Fruit fly (Drosophila melanogaster) whole organism, prepupa: ENCODE results near the gene ABCB7.

Source experiments
- Blimp-1 ChIP-seq: fragments of 200-800 bp; sonication (Bioruptor generic); optimal IDR thresholded peaks from 3 replicates; lab custom pipeline; 2017; ENCODE audit warnings: missing biosample characterization, missing genetic modification characterization, mild to moderate bottlenecking, moderate library complexity, missing genetic modification reagents
- CG11902 ChIP-seq: fragments of 200-800 bp; sonication (Bioruptor generic); optimal IDR thresholded peaks from 3 replicates; lab custom pipeline; 2016; ENCODE audit warnings: missing biosample characterization, missing genetic modification characterization
- CG16779 ChIP-seq: fragments of 200-800 bp; sonication (Bioruptor generic); optimal IDR thresholded peaks from 3 replicates; lab custom pipeline; 2017; ENCODE audit warnings: missing biosample characterization, mild to moderate bottlenecking, missing genetic modification characterization
- CG34406 ChIP-seq: fragments of 200-800 bp; sonication (Bioruptor generic); optimal IDR thresholded peaks from 3 replicates; lab custom pipeline; 2016; ENCODE audit warnings: missing biosample characterization, missing genetic modification characterization
- CG3919 ChIP-seq: fragments of 200-800 bp; sonication (Bioruptor generic); optimal IDR thresholded peaks from 3 replicates; lab custom pipeline; 2016; ENCODE audit warnings: missing biosample characterization, missing genetic modification characterization
- CG6163 ChIP-seq: fragments of 200-800 bp; sonication (Bioruptor generic); IDR thresholded peaks from 3 replicates; pipeline ENCODE4 v1.3.6; 2022; ENCODE audit warnings: missing biosample characterization, missing genetic modification characterization
- CG6276 ChIP-seq: fragments of 200-800 bp; sonication (Bioruptor generic); optimal IDR thresholded peaks from 2 replicates; lab custom pipeline; 2017; ENCODE audit warnings: missing biosample characterization, mild to moderate bottlenecking, missing genetic modification characterization
- CG6792 ChIP-seq: fragments of 200-800 bp; sonication (Bioruptor generic); optimal IDR thresholded peaks from 3 replicates; lab custom pipeline; 2016; ENCODE audit warnings: missing biosample characterization, missing genetic modification characterization
- CG6808 ChIP-seq: fragments of 200-800 bp; sonication (Bioruptor generic); optimal IDR thresholded peaks from 3 replicates; lab custom pipeline; 2017; ENCODE audit warnings: missing biosample characterization, missing genetic modification characterization, mild to moderate bottlenecking, moderate library complexity, missing genetic modification reagents
- CG6854 ChIP-seq: fragments of 200-800 bp; sonication (Bioruptor generic); optimal IDR thresholded peaks from 2 replicates; lab custom pipeline; 2017; ENCODE audit warnings: missing biosample characterization, mild to moderate bottlenecking, missing genetic modification characterization
- CG7368 ChIP-seq: fragments of 200-800 bp; sonication (Bioruptor generic); optimal IDR thresholded peaks from 3 replicates; lab custom pipeline; 2016; ENCODE audit warnings: missing biosample characterization, missing genetic modification characterization
- CG8119 ChIP-seq: fragments of 200-800 bp; sonication (Bioruptor generic); IDR thresholded peaks from 3 replicates; pipeline ENCODE4 v1.3.6; 2022; ENCODE audit warnings: missing biosample characterization, missing genetic modification characterization
- CG9139 ChIP-seq: fragments of 200-800 bp; sonication (Bioruptor generic); optimal IDR thresholded peaks from 3 replicates; lab custom pipeline; 2017; ENCODE audit warnings: missing biosample characterization, mild to moderate bottlenecking, missing genetic modification characterization
- Eip75B ChIP-seq: fragments of 200-800 bp; sonication (Bioruptor generic); optimal IDR thresholded peaks from 3 replicates; lab custom pipeline; 2016; ENCODE audit warnings: missing biosample characterization, missing genetic modification characterization
- Eip78C ChIP-seq: fragments of 200-800 bp; sonication (Bioruptor generic); peaks from one replicate; lab custom pipeline; 2016; ENCODE audit warnings: missing biosample characterization, missing genetic modification characterization
- Eip93F ChIP-seq: fragments of 200-800 bp; sonication (Bioruptor generic); optimal IDR thresholded peaks from 2 replicates; lab custom pipeline; 2016; ENCODE audit warnings: missing biosample characterization, mild to moderate bottlenecking, missing genetic modification characterization
- Ets21C ChIP-seq: fragments of 200-800 bp; sonication (Bioruptor generic); optimal IDR thresholded peaks from 3 replicates; lab custom pipeline; 2016; ENCODE audit warnings: missing biosample characterization, missing genetic modification characterization
- Ets96B ChIP-seq: fragments of 200-800 bp; optimal IDR thresholded peaks from 2 replicates; lab custom pipeline; 2019; ENCODE audit warnings: missing biosample characterization, mild to moderate bottlenecking, missing genetic modification characterization, moderate library complexity
- Hr4 ChIP-seq: fragments of 200-800 bp; sonication (Bioruptor generic); optimal IDR thresholded peaks from 3 replicates; lab custom pipeline; 2016; ENCODE audit warnings: missing biosample characterization, missing genetic modification characterization
- Lpt ChIP-seq: fragments of 200-800 bp; sonication (Bioruptor generic); optimal IDR thresholded peaks from 3 replicates; lab custom pipeline; 2016; ENCODE audit warnings: missing biosample characterization, missing genetic modification characterization
- Sox14 ChIP-seq: fragments of 200-800 bp; sonication (Bioruptor generic); optimal IDR thresholded peaks from 3 replicates; lab custom pipeline; 2016; ENCODE audit warnings: missing biosample characterization, missing genetic modification characterization
- achi ChIP-seq: fragments of 200-800 bp; sonication (Bioruptor generic); optimal IDR thresholded peaks from 3 replicates; lab custom pipeline; 2016; ENCODE audit warnings: missing biosample characterization, missing genetic modification characterization
- dsx ChIP-seq: fragments of 200-800 bp; optimal IDR thresholded peaks from 3 replicates; lab custom pipeline; 2019; ENCODE audit warnings: missing biosample characterization, mild to moderate bottlenecking, missing genetic modification characterization, moderate library complexity; ENCODE audit not compliant: poor library complexity, severe bottlenecking
- eg ChIP-seq: fragments of 200-800 bp; sonication (Bioruptor generic); IDR thresholded peaks from 3 replicates; pipeline ENCODE4 v1.3.6; 2022; ENCODE audit warnings: missing biosample characterization, missing genetic modification characterization
- fd59A ChIP-seq: fragments of 200-800 bp; sonication (Bioruptor generic); optimal IDR thresholded peaks from 2 replicates; lab custom pipeline; 2017; ENCODE audit warnings: missing biosample characterization, mild to moderate bottlenecking, missing genetic modification characterization, missing genetic modification reagents
- fkh ChIP-seq: fragments of 200-800 bp; sonication (Bioruptor generic); optimal IDR thresholded peaks from 3 replicates; lab custom pipeline; 2017; ENCODE audit warnings: missing biosample characterization, mild to moderate bottlenecking, missing genetic modification characterization, moderate library complexity
- lz ChIP-seq: fragments of 200-800 bp; sonication (Bioruptor generic); optimal IDR thresholded peaks from 3 replicates; lab custom pipeline; 2016; ENCODE audit warnings: missing biosample characterization, missing genetic modification characterization
- salr ChIP-seq, 2 experiments: fragments of 200-800 bp; sonication (Bioruptor generic); optimal IDR thresholded peaks; 3 replicates each; lab custom pipeline; 2016 to 2018; ENCODE audit warnings: missing biosample characterization in 2 of 2, missing genetic modification characterization in 2 of 2, mild to moderate bottlenecking in 1 of 2
- spab ChIP-seq: fragments of 200-800 bp; sonication (Bioruptor generic); optimal IDR thresholded peaks from 2 replicates; lab custom pipeline; 2017; ENCODE audit warnings: missing biosample characterization, mild to moderate bottlenecking, missing genetic modification characterization, missing genetic modification reagents
- ss ChIP-seq, 2 experiments: fragments of 200-800 bp; sonication (Bioruptor generic); optimal IDR thresholded peaks; 2 replicates in 1 of 2; 3 replicates in 1 of 2; lab custom pipeline; 2017 to 2018; ENCODE audit warnings: mild to moderate bottlenecking in 2 of 2, missing biosample characterization in 2 of 2, missing genetic modification characterization in 2 of 2, moderate library complexity in 1 of 2
- svp ChIP-seq: fragments of 200-800 bp; sonication (Bioruptor generic); peaks from one replicate; lab custom pipeline; 2016; ENCODE audit warnings: missing biosample characterization, missing genetic modification characterization
- topi ChIP-seq: fragments of 200-800 bp; sonication (Bioruptor generic); optimal IDR thresholded peaks from 3 replicates; lab custom pipeline; 2016; ENCODE audit warnings: missing biosample characterization, missing genetic modification characterization
- vri ChIP-seq: fragments of 200-800 bp; sonication (Bioruptor generic); optimal IDR thresholded peaks from 3 replicates; lab custom pipeline; 2016; ENCODE audit warnings: missing biosample characterization, mild to moderate bottlenecking, missing genetic modification characterization

ABCB7 gene

dm6 chr3L:1576489-1577106, 41.6 kb upstream of the ABCB7 start, which contains the start of gene CG13917:
Gene CG13917 (plus strand): TSS chr3L:1576699.
- TF ChIP-seq CG6854 (GFP tag; lab: Kevin White, UChicago) (peak; percentile 71), CG6276 (GFP tag; lab: Kevin White, UChicago) (peak; percentile 36), Eip93F (GFP tag; lab: Kevin White, UChicago) (no peak), eg (GFP tag; lab: Robert Waterston, UW) (0 out of 3 replicates have a peak, but pooled peaks have one; percentile 21), CG16779 (tag; lab: Kevin White, UChicago) (peak; percentile 7), Lpt (GFP tag; lab: Kevin White, UChicago) (no peak), dsx (GFP tag; lab: Kevin White, UChicago) (peak; percentile 45), CG7368 (GFP tag; lab: Kevin White, UChicago) (no peak), ss (GFP tag; optimal IDR thresholded peaks at IDR 0.05; lab: Kevin White, UChicago) (peak in 1 of 2 experiments; percentile 42), CG8119 (GFP tag; lab: Robert Waterston, UW) (0 out of 3 replicates have a peak, but pooled peaks have one; percentile 15), Blimp-1 (no peak), CG6808 (GFP tag; lab: Kevin White, UChicago) (peak; percentile 29), Ets96B (tag; lab: Kevin White, UChicago) (no peak), CG11902 (GFP tag; lab: Kevin White, UChicago) (no peak), CG6163 (peak; percentile 33; the same call in 1 of the 3 replicates), lz (no peak), Eip78C (GFP tag; lab: Kevin White, UChicago) (peak; percentile 85), CG6792 (GFP tag; lab: Kevin White, UChicago) (no peak), spab (GFP tag; lab: Kevin White, UChicago) (no peak)

- TF ChIP-seq vri (GFP tag; lab: Kevin White, UChicago) (no peak), eg (GFP tag; lab: Robert Waterston, UW) (0 out of 3 replicates have a peak, but pooled peaks have one; percentile 26)
Observed at dm6 chr3L:1577338-1577737, 40.9 kb upstream of the ABCB7 start.

- TF ChIP-seq CG34406 (GFP tag; lab: Kevin White, UChicago) (no peak), salr (GFP tag; optimal IDR thresholded peaks at IDR 0.05; lab: Kevin White, UChicago) (no peak), CG9139 (no peak), CG8119 (GFP tag; lab: Robert Waterston, UW) (0 out of 3 replicates have a peak, but pooled peaks have one; percentile 16), Eip78C (GFP tag; lab: Kevin White, UChicago) (peak; percentile 52), topi (GFP tag; lab: Kevin White, UChicago) (no peak), CG7368 (GFP tag; lab: Kevin White, UChicago) (no peak), fd59A (no peak), CG6163 (peak; percentile 33; the same call in 1 of the 3 replicates), achi (GFP tag; lab: Kevin White, UChicago) (peak; percentile 19), Eip75B (GFP tag; lab: Kevin White, UChicago) (no peak), Hr4 (GFP tag; lab: Kevin White, UChicago) (peak; percentile 1), fkh (peak; percentile 64), Ets21C (GFP tag; lab: Kevin White, UChicago) (no peak), svp (GFP tag; lab: Kevin White, UChicago) (peak; percentile 61), Sox14 (GFP tag; lab: Kevin White, UChicago) (no peak), CG3919 (GFP tag; lab: Kevin White, UChicago) (peak; percentile 5)
Observed at dm6 chr3L:1578391-1578948, 39.7 kb upstream of the ABCB7 start.
